Fruit fly (Drosophila melanogaster) whole organism, embryonic: Measurements from ENCODE around the gene miple2.
A peak's percentile ranks its signal among the peaks of the same experiment; 100 is the strongest.

Source experiments
- Ada2b ChIP-seq: fragments of 200-800 bp; sonication (Bioruptor generic); IDR thresholded peaks from 2 replicates; pipeline ENCODE4 v1.3.6; 2022; ENCODE audit warnings: missing biosample characterization, missing genetic modification characterization
- CG10543 ChIP-seq: fragments of 200-800 bp; sonication (Bioruptor generic); optimal IDR thresholded peaks from 3 replicates; lab custom pipeline; 2017; ENCODE audit warnings: missing biosample characterization, mild to moderate bottlenecking, missing genetic modification characterization, moderate library complexity
- CG12659 ChIP-seq: fragments of 200-800 bp; sonication (Bioruptor generic); optimal IDR thresholded peaks from 3 replicates; lab custom pipeline; 2017; ENCODE audit warnings: mild to moderate bottlenecking, missing biosample characterization, missing genetic modification reagents, missing genetic modification characterization
- CG13296 ChIP-seq: fragments of 200-800 bp; sonication (Bioruptor generic); optimal IDR thresholded peaks from 3 replicates; lab custom pipeline; 2018; ENCODE audit warnings: missing biosample characterization, mild to moderate bottlenecking, missing genetic modification characterization
- CG14014 ChIP-seq: fragments of 200-800 bp; sonication (Bioruptor generic); IDR thresholded peaks from 2 replicates; pipeline ENCODE4 v1.3.6; 2022; ENCODE audit warnings: missing biosample characterization, missing genetic modification characterization
- CG14050 ChIP-seq: fragments of 200-800 bp; sonication (Bioruptor generic); IDR thresholded peaks from 3 replicates; pipeline ENCODE4 v1.3.6; 2022; ENCODE audit warnings: missing biosample characterization, missing genetic modification characterization
- CG14965 ChIP-seq: fragments of 200-800 bp; sonication (Bioruptor generic); optimal IDR thresholded peaks from 2 replicates; lab custom pipeline; 2016; ENCODE audit warnings: missing biosample characterization, missing genetic modification characterization, borderline replicate concordance
- CG15479 ChIP-seq: fragments of 200-800 bp; sonication (Bioruptor generic); optimal IDR thresholded peaks from 3 replicates; lab custom pipeline; 2019; ENCODE audit warnings: missing biosample characterization, mild to moderate bottlenecking, missing genetic modification characterization, moderate library complexity
- CG15696 ChIP-seq: fragments of 200-800 bp; sonication (Bioruptor generic); optimal IDR thresholded peaks from 2 replicates; lab custom pipeline; 2019; ENCODE audit warnings: missing biosample characterization, mild to moderate bottlenecking, missing genetic modification characterization, moderate library complexity
- CG17328 ChIP-seq: fragments of 200-800 bp; sonication (Bioruptor generic); IDR thresholded peaks from 2 replicates; pipeline ENCODE4 v1.3.6; 2022; ENCODE audit warnings: missing biosample characterization, missing genetic modification characterization
- CG18262 ChIP-seq: fragments of 200-800 bp; optimal IDR thresholded peaks from 3 replicates; lab custom pipeline; 2019; ENCODE audit warnings: missing biosample characterization, mild to moderate bottlenecking, missing genetic modification characterization, moderate library complexity
- CG2116 ChIP-seq: fragments of 200-800 bp; sonication (Bioruptor generic); optimal IDR thresholded peaks from 3 replicates; lab custom pipeline; 2018; ENCODE audit warnings: missing biosample characterization, mild to moderate bottlenecking, missing genetic modification characterization
- CG2120 ChIP-seq: fragments of 200-800 bp; sonication (Bioruptor generic); optimal IDR thresholded peaks from 3 replicates; lab custom pipeline; 2016; ENCODE audit warnings: missing biosample characterization, missing genetic modification characterization
- CG3281 ChIP-seq: fragments of 200-800 bp; sonication (Bioruptor generic); optimal IDR thresholded peaks from 3 replicates; lab custom pipeline; 2017; ENCODE audit warnings: missing biosample characterization, mild to moderate bottlenecking, missing genetic modification characterization
- CG33557 ChIP-seq: fragments of 200-800 bp; sonication (Bioruptor generic); optimal IDR thresholded peaks from 2 replicates; lab custom pipeline; 2019; ENCODE audit warnings: missing biosample characterization, mild to moderate bottlenecking, missing genetic modification characterization, moderate library complexity
- CG3847 ChIP-seq: fragments of 200-800 bp; sonication (Bioruptor generic); IDR thresholded peaks from 2 replicates; pipeline ENCODE4 v1.3.6; 2022; ENCODE audit warnings: missing biosample characterization, missing genetic modification characterization
- CG5180 ChIP-seq: fragments of 200-800 bp; sonication (Bioruptor generic); optimal IDR thresholded peaks from 3 replicates; lab custom pipeline; 2017; ENCODE audit warnings: missing biosample characterization, missing genetic modification characterization, mild to moderate bottlenecking, moderate library complexity, missing genetic modification reagents
- CTCF ChIP-seq: fragments of 200-800 bp; sonication (Bioruptor generic); optimal IDR thresholded peaks from 2 replicates; lab custom pipeline; 2017; ENCODE audit warnings: missing biosample characterization, mild to moderate bottlenecking, missing genetic modification characterization, moderate library complexity
- CoRest ChIP-seq: fragments of 200-800 bp; sonication (Bioruptor generic); optimal IDR thresholded peaks from 3 replicates; lab custom pipeline; 2018; ENCODE audit warnings: missing biosample characterization, mild to moderate bottlenecking, missing genetic modification characterization, moderate library complexity
- Drgx ChIP-seq: fragments of 200-800 bp; sonication (Bioruptor generic); IDR thresholded peaks from 2 replicates; pipeline ENCODE4 v1.3.6; 2022; ENCODE audit warnings: missing biosample characterization, missing genetic modification characterization
- Fer2 ChIP-seq: fragments of 200-800 bp; sonication (Bioruptor generic); optimal IDR thresholded peaks from 2 replicates; lab custom pipeline; 2018; ENCODE audit warnings: missing biosample characterization, mild to moderate bottlenecking, missing genetic modification characterization, moderate library complexity
- Gsc ChIP-seq: fragments of 200-800 bp; sonication (Bioruptor generic); IDR thresholded peaks from 2 replicates; pipeline ENCODE4 v1.3.6; 2022; ENCODE audit warnings: missing biosample characterization, missing genetic modification characterization
- HLHmδ ChIP-seq: fragments of 200-800 bp; sonication (Bioruptor generic); optimal IDR thresholded peaks from 2 replicates; lab custom pipeline; 2018; ENCODE audit warnings: missing biosample characterization, mild to moderate bottlenecking, missing genetic modification characterization, moderate library complexity
- Hmx ChIP-seq: fragments of 200-800 bp; sonication (Bioruptor generic); optimal IDR thresholded peaks from 2 replicates; lab custom pipeline; 2016; ENCODE audit warnings: missing biosample characterization, missing genetic modification characterization
- Lhr ChIP-seq: fragments of 200-800 bp; sonication (Bioruptor generic); optimal IDR thresholded peaks from 3 replicates; lab custom pipeline; 2017; ENCODE audit warnings: mild to moderate bottlenecking, missing biosample characterization, missing genetic modification reagents, missing genetic modification characterization
- MTF-1 ChIP-seq: fragments of 200-800 bp; sonication (Bioruptor generic); optimal IDR thresholded peaks from 2 replicates; lab custom pipeline; 2018; ENCODE audit warnings: missing biosample characterization, mild to moderate bottlenecking, missing genetic modification characterization, borderline replicate concordance
- Neu2 ChIP-seq: fragments of 200-800 bp; sonication (Bioruptor generic); optimal IDR thresholded peaks from 3 replicates; lab custom pipeline; 2016; ENCODE audit warnings: missing biosample characterization, missing genetic modification characterization, borderline replicate concordance
- PHDP ChIP-seq: fragments of 200-800 bp; sonication (Bioruptor generic); optimal IDR thresholded peaks from 3 replicates; lab custom pipeline; 2018; ENCODE audit warnings: missing biosample characterization, mild to moderate bottlenecking, missing genetic modification characterization, moderate library complexity
- abd-A ChIP-seq: fragments of 200-800 bp; sonication (Bioruptor generic); optimal IDR thresholded peaks from 3 replicates; lab custom pipeline; 2019; ENCODE audit warnings: missing biosample characterization, mild to moderate bottlenecking, missing genetic modification characterization, moderate library complexity
- ac ChIP-seq: fragments of 200-800 bp; sonication (Bioruptor generic); optimal IDR thresholded peaks from 3 replicates; lab custom pipeline; 2017; ENCODE audit warnings: missing biosample characterization, mild to moderate bottlenecking, missing genetic modification characterization
- ase ChIP-seq: fragments of 200-800 bp; sonication (Bioruptor generic); IDR thresholded peaks from 3 replicates; pipeline ENCODE4 v1.3.6; 2022; ENCODE audit warnings: missing biosample characterization, missing genetic modification characterization
- ash1 ChIP-seq: fragments of 200-800 bp; sonication (Bioruptor generic); optimal IDR thresholded peaks from 2 replicates; lab custom pipeline; 2018; ENCODE audit warnings: missing biosample characterization, mild to moderate bottlenecking, missing genetic modification characterization
- bbx ChIP-seq: fragments of 200-800 bp; sonication (Bioruptor generic); IDR thresholded peaks from 2 replicates; pipeline ENCODE4 v1.3.6; 2022; ENCODE audit warnings: missing biosample characterization, missing genetic modification characterization; ENCODE audit not compliant: partially characterized antibody
- crc ChIP-seq: fragments of 200-800 bp; sonication (Bioruptor generic); optimal IDR thresholded peaks from 2 replicates; lab custom pipeline; 2016; ENCODE audit warnings: missing biosample characterization, missing genetic modification characterization
- fu2 ChIP-seq: fragments of 200-800 bp; sonication (Bioruptor generic); optimal IDR thresholded peaks from 2 replicates; lab custom pipeline; 2016; ENCODE audit warnings: missing biosample characterization, missing genetic modification characterization
- grn ChIP-seq: fragments of 200-800 bp; sonication (Bioruptor generic); optimal IDR thresholded peaks from 3 replicates; lab custom pipeline; 2017; ENCODE audit warnings: missing biosample characterization, missing genetic modification characterization
- gsb ChIP-seq: fragments of 200-800 bp; sonication (Bioruptor generic); IDR thresholded peaks from 2 replicates; pipeline ENCODE4 v1.3.6; 2022; ENCODE audit warnings: missing biosample characterization, missing genetic modification characterization
- hb ChIP-seq: fragments of 200-800 bp; sonication (Bioruptor generic); IDR thresholded peaks from 3 replicates; pipeline ENCODE4 v1.3.6; 2022; ENCODE audit warnings: missing biosample characterization, missing genetic modification characterization; ENCODE audit not compliant: partially characterized antibody
- ind ChIP-seq: fragments of 200-800 bp; sonication (Bioruptor generic); optimal IDR thresholded peaks from 3 replicates; lab custom pipeline; 2016; ENCODE audit warnings: missing biosample characterization, missing genetic modification characterization
- lab ChIP-seq: fragments of 200-800 bp; sonication (Bioruptor generic); optimal IDR thresholded peaks from 3 replicates; lab custom pipeline; 2017; ENCODE audit warnings: missing biosample characterization, missing genetic modification characterization, mild to moderate bottlenecking, moderate library complexity, missing genetic modification reagents
- odd ChIP-seq: fragments of 200-800 bp; sonication (Bioruptor generic); optimal IDR thresholded peaks from 2 replicates; lab custom pipeline; 2017; ENCODE audit warnings: missing biosample characterization, mild to moderate bottlenecking, missing genetic modification characterization
- pb ChIP-seq: fragments of 200-800 bp; sonication (Bioruptor generic); optimal IDR thresholded peaks from 3 replicates; lab custom pipeline; 2016; ENCODE audit warnings: missing biosample characterization, missing genetic modification characterization
- phol ChIP-seq: fragments of 200-800 bp; sonication (Bioruptor generic); optimal IDR thresholded peaks from 3 replicates; lab custom pipeline; 2018; ENCODE audit warnings: missing biosample characterization, mild to moderate bottlenecking, missing genetic modification characterization, moderate library complexity
- sd ChIP-seq: fragments of 200-800 bp; sonication (Bioruptor generic); optimal IDR thresholded peaks from 3 replicates; lab custom pipeline; 2018; ENCODE audit warnings: missing biosample characterization, mild to moderate bottlenecking, missing genetic modification characterization, moderate library complexity
- tap ChIP-seq: fragments of 200-800 bp; optimal IDR thresholded peaks from 3 replicates; lab custom pipeline; 2019; ENCODE audit warnings: missing biosample characterization, mild to moderate bottlenecking, missing genetic modification characterization, moderate library complexity
- vnd ChIP-seq: fragments of 200-800 bp; sonication (Bioruptor generic); IDR thresholded peaks from 3 replicates; pipeline ENCODE4 v1.3.6; 2022; ENCODE audit warnings: missing biosample characterization, missing genetic modification characterization; ENCODE audit not compliant: partially characterized antibody
- z ChIP-seq: fragments of 200-800 bp; sonication (Bioruptor generic); IDR thresholded peaks from 3 replicates; pipeline ENCODE4 v1.3.6; 2022; ENCODE audit warnings: missing biosample characterization, missing genetic modification characterization
- zen ChIP-seq: fragments of 200-800 bp; sonication (Bioruptor generic); optimal IDR thresholded peaks from 3 replicates; lab custom pipeline; 2018; ENCODE audit warnings: missing biosample characterization, mild to moderate bottlenecking, missing genetic modification characterization, moderate library complexity
- zfh1 ChIP-seq: fragments of 200-800 bp; sonication (Bioruptor generic); IDR thresholded peaks from 3 replicates; pipeline ENCODE4 v1.3.6; 2022; ENCODE audit warnings: missing biosample characterization, missing genetic modification characterization

Gene miple2

dm6 chr3L:270760-271500 lies at the start of gene miple2 (continued):
- TF ChIP-seq ac (GFP tag; lab: Kevin White, UChicago) = peak; percentile 40
- TF ChIP-seq Fer2 (tag; lab: Kevin White, UChicago) = no peak
- TF ChIP-seq Hmx = peak; percentile 28
- TF ChIP-seq CG15696 (tag; lab: Kevin White, UChicago) = peak; percentile 65
- TF ChIP-seq Drgx (GFP tag; lab: Robert Waterston, UW) = peak; percentile 31; the same call in 1 of the 2 replicates
- TF ChIP-seq CG13296 (GFP tag; lab: Kevin White, UChicago) = peak; percentile 32
- TF ChIP-seq pb (GFP tag; lab: Kevin White, UChicago) = peak; percentile 49
- peak; percentile 54 for TF ChIP-seq odd (GFP tag; lab: Kevin White, UChicago)
- TF ChIP-seq bbx (GFP tag; lab: Robert Waterston, UW) = peak; percentile 59
- TF ChIP-seq fu2 (GFP tag; lab: Kevin White, UChicago) = no peak
- TF ChIP-seq grn (GFP tag; lab: Kevin White, UChicago) = peak; percentile 84
- peak; percentile 4 for TF ChIP-seq CG2116 (GFP tag; lab: Kevin White, UChicago)
- TF ChIP-seq CG33557 (GFP tag; lab: Kevin White, UChicago) = peak; percentile 63
- TF ChIP-seq CG17328 = 0 out of 2 replicates have a peak, but pooled peaks have one; percentile 12
- TF ChIP-seq CG14965 (GFP tag; lab: Kevin White, UChicago) = peak; percentile 10
- TF ChIP-seq zfh1 (GFP tag; lab: Robert Waterston, UW) = 0 out of 3 replicates have a peak, but pooled peaks have one; percentile 6
- TF ChIP-seq CG14050 = no peak
- TF ChIP-seq CG3281 (GFP tag; lab: Kevin White, UChicago) = peak; percentile 68
- no peak for TF ChIP-seq Ada2b
- peak; percentile 43 for TF ChIP-seq CoRest (tag; lab: Kevin White, UChicago)
- peak; percentile 73 for TF ChIP-seq CG18262 (tag; lab: Kevin White, UChicago)
- TF ChIP-seq hb (GFP tag; lab: Robert Waterston, UW) = no peak
- TF ChIP-seq abd-A (tag; lab: Kevin White, UChicago) = peak; percentile 51
- TF ChIP-seq lab (GFP tag; lab: Kevin White, UChicago) = peak; percentile 63
- TF ChIP-seq Lhr = peak; percentile 46
- TF ChIP-seq z (GFP tag; lab: Robert Waterston, UW) = peak; percentile 98
- peak; percentile 47 for TF ChIP-seq phol
- no peak for TF ChIP-seq zen (tag; lab: Kevin White, UChicago)
- no peak for TF ChIP-seq MTF-1
- no peak for TF ChIP-seq ash1
- peak; percentile 93 for TF ChIP-seq CG15479 (GFP tag; lab: Kevin White, UChicago)
- peak; percentile 1 for TF ChIP-seq tap (tag; lab: Kevin White, UChicago)
- no peak for TF ChIP-seq vnd
- no peak for TF ChIP-seq ase (GFP tag; lab: Robert Waterston, UW)
- peak; percentile 19 for TF ChIP-seq crc (GFP tag; lab: Kevin White, UChicago)
- peak; percentile 53 for TF ChIP-seq PHDP
- peak; percentile 23 for TF ChIP-seq ind (GFP tag; lab: Kevin White, UChicago)
- TF ChIP-seq Neu2 = no peak
- no peak for TF ChIP-seq Gsc (GFP tag; lab: Robert Waterston, UW)
- TF ChIP-seq gsb = no peak
- no peak for TF ChIP-seq CTCF (GFP tag; lab: Kevin White, UChicago)
- TF ChIP-seq CG10543 = peak; percentile 70
- TF ChIP-seq sd = peak; percentile 92
- peak; percentile 60 for TF ChIP-seq CG2120
- no peak for TF ChIP-seq CG3847 (GFP tag; lab: Robert Waterston, UW)
- no peak for TF ChIP-seq CG14014
- peak; percentile 43 for TF ChIP-seq CG5180 (GFP tag; lab: Kevin White, UChicago)
- TF ChIP-seq CG12659 (GFP tag; lab: Kevin White, UChicago) = peak; percentile 52
- TF ChIP-seq HLHmδ (GFP tag; lab: Kevin White, UChicago) = peak; percentile 80
